Worm (Caenorhabditis elegans) whole organism, late embryonic: ENCODE data around the gene D1014.6.

ENCODE experiments used
- C08G9.2 ChIP-seq: sonication (generic microtip); optimal IDR thresholded peaks from 2 replicates; lab custom pipeline; 2016; ENCODE audit warnings: mild to moderate bottlenecking, missing genetic modification characterization, moderate library complexity, missing compliant biosample characterization
- C38D4.7 ChIP-seq: fragments of 200-800 bp; sonication (Bioruptor generic); optimal IDR thresholded peaks from 2 replicates; lab custom pipeline; 2018; ENCODE audit warnings: mild to moderate bottlenecking, missing genetic modification characterization, moderate library complexity, missing compliant biosample characterization
- K09A11.1 ChIP-seq: sonication (generic microtip); optimal IDR thresholded peaks from 2 replicates; lab custom pipeline; 2017; ENCODE audit warnings: antibody characterized with exemption, mild to moderate bottlenecking, missing genetic modification characterization, missing compliant biosample characterization; ENCODE audit not compliant: insufficient read depth
- T23F11.4 ChIP-seq: fragments of 200-800 bp; sonication (Bioruptor generic); optimal IDR thresholded peaks from 2 replicates; lab custom pipeline; 2018; ENCODE audit warnings: mild to moderate bottlenecking, missing genetic modification characterization, missing compliant biosample characterization
- Y22D7AL.16 ChIP-seq: sonication (generic microtip); optimal IDR thresholded peaks from 2 replicates; lab custom pipeline; 2016; ENCODE audit warnings: missing genetic modification characterization, missing compliant biosample characterization
- ama-1 ChIP-seq: fragments of 150-350 bp; optimal IDR thresholded peaks from 2 replicates; lab custom pipeline; 2014
- ceh-14 ChIP-seq: sonication (generic microtip); optimal IDR thresholded peaks from 2 replicates; lab custom pipeline; 2016; ENCODE audit warnings: missing genotype, missing genetic modification characterization, missing compliant biosample characterization
- ceh-18 ChIP-seq: sonication (generic microtip); optimal IDR thresholded peaks from 2 replicates; lab custom pipeline; 2016; ENCODE audit warnings: missing genetic modification characterization, missing compliant biosample characterization
- ceh-19 ChIP-seq: fragments of 200-800 bp; sonication (Bioruptor generic); optimal IDR thresholded peaks from 2 replicates; lab custom pipeline; 2018; ENCODE audit warnings: mild to moderate bottlenecking, missing genetic modification characterization, missing compliant biosample characterization
- ceh-2 ChIP-seq: sonication (generic microtip); optimal IDR thresholded peaks from 2 replicates; lab custom pipeline; 2016; ENCODE audit warnings: missing genotype, missing genetic modification characterization, missing compliant biosample characterization
- ceh-22 ChIP-seq: sonication (generic microtip); optimal IDR thresholded peaks from 2 replicates; lab custom pipeline; 2017; ENCODE audit warnings: missing biosample characterization, missing genetic modification characterization
- ceh-24 ChIP-seq: sonication (generic microtip); optimal IDR thresholded peaks from 2 replicates; lab custom pipeline; 2016; ENCODE audit warnings: mild to moderate bottlenecking, missing genetic modification characterization, missing compliant biosample characterization
- ceh-31 ChIP-seq: sonication (generic microtip); optimal IDR thresholded peaks from 2 replicates; lab custom pipeline; 2016; ENCODE audit warnings: missing genetic modification characterization, missing compliant biosample characterization
- ceh-45 ChIP-seq: fragments of 200-800 bp; sonication (Bioruptor generic); IDR thresholded peaks from 2 replicates; pipeline ENCODE4 v1.3.6; 2022; ENCODE audit warnings: missing genetic modification reagents, missing genetic modification characterization, missing compliant biosample characterization
- ceh-48 ChIP-seq: sonication (generic microtip); optimal IDR thresholded peaks from 2 replicates; lab custom pipeline; 2016; ENCODE audit warnings: missing genetic modification characterization, inconsistent platforms, missing compliant biosample characterization
- che-1 ChIP-seq: sonication (generic microtip); optimal IDR thresholded peaks from 2 replicates; lab custom pipeline; 2016; ENCODE audit warnings: mild to moderate bottlenecking, missing genetic modification characterization, missing compliant biosample characterization
- dve-1 ChIP-seq: sonication (generic microtip); optimal IDR thresholded peaks from 2 replicates; lab custom pipeline; 2017; ENCODE audit warnings: antibody characterized with exemption, mild to moderate bottlenecking, missing genetic modification characterization, missing compliant biosample characterization
- elt-4 ChIP-seq: sonication (generic microtip); optimal IDR thresholded peaks from 2 replicates; lab custom pipeline; 2016; ENCODE audit warnings: missing genetic modification characterization, missing compliant biosample characterization
- ets-4 ChIP-seq: sonication (generic microtip); optimal IDR thresholded peaks from 2 replicates; lab custom pipeline; 2016; ENCODE audit warnings: missing genetic modification characterization, missing compliant biosample characterization
- hlh-30 ChIP-seq: sonication (generic microtip); optimal IDR thresholded peaks from 2 replicates; lab custom pipeline; 2017; ENCODE audit warnings: antibody characterized with exemption, missing genetic modification characterization, missing compliant biosample characterization; ENCODE audit not compliant: insufficient read depth
- hlh-8 ChIP-seq: sonication (generic microtip); optimal IDR thresholded peaks from 2 replicates; lab custom pipeline; 2016; ENCODE audit warnings: missing genotype, missing genetic modification characterization, missing compliant biosample characterization
- lim-6 ChIP-seq: sonication (generic microtip); optimal IDR thresholded peaks from 2 replicates; lab custom pipeline; 2016; ENCODE audit warnings: missing genetic modification characterization, missing compliant biosample characterization
- lin-11 ChIP-seq: fragments of 200-800 bp; sonication (Bioruptor generic); optimal IDR thresholded peaks from 2 replicates; lab custom pipeline; 2018; ENCODE audit warnings: mild to moderate bottlenecking, missing genetic modification characterization, missing compliant biosample characterization
- madf-2 ChIP-seq: sonication (generic microtip); optimal IDR thresholded peaks from 2 replicates; lab custom pipeline; 2017; ENCODE audit warnings: missing genetic modification characterization, missing compliant biosample characterization
- mec-3 ChIP-seq: sonication (generic microtip); optimal IDR thresholded peaks from 2 replicates; lab custom pipeline; 2016; ENCODE audit warnings: borderline replicate concordance, missing genetic modification characterization, missing compliant biosample characterization
- nfya-1 ChIP-seq: sonication (generic microtip); optimal IDR thresholded peaks from 2 replicates; lab custom pipeline; 2017; ENCODE audit warnings: missing genetic modification characterization, mild to moderate bottlenecking, missing compliant biosample characterization, antibody characterized with exemption, moderate library complexity
- nhr-11 ChIP-seq: fragments of 150-350 bp; optimal IDR thresholded peaks from 2 replicates; lab custom pipeline; 2014; ENCODE audit warnings: missing biosample characterization, missing genetic modification characterization
- npax-4 ChIP-seq: sonication (generic microtip); optimal IDR thresholded peaks from 2 replicates; lab custom pipeline; 2016; ENCODE audit warnings: missing genetic modification characterization, missing compliant biosample characterization
- odd-2 ChIP-seq: sonication (generic microtip); optimal IDR thresholded peaks from 2 replicates; lab custom pipeline; 2017; ENCODE audit warnings: antibody characterized with exemption, mild to moderate bottlenecking, missing genetic modification characterization, missing compliant biosample characterization
- pax-1 ChIP-seq: fragments of 150-350 bp; optimal IDR thresholded peaks from 2 replicates; lab custom pipeline; 2014; ENCODE audit warnings: missing biosample characterization, missing genetic modification characterization
- pha-4 ChIP-seq: fragments of 150-350 bp; optimal IDR thresholded peaks from 2 replicates; lab custom pipeline; 2018; ENCODE audit warnings: missing biosample characterization, missing genetic modification reagents, missing genetic modification characterization
- pqm-1 ChIP-seq: sonication (generic microtip); optimal IDR thresholded peaks from 2 replicates; lab custom pipeline; 2016; ENCODE audit warnings: missing genetic modification characterization, missing compliant biosample characterization
- ref-2 ChIP-seq: sonication (generic microtip); optimal IDR thresholded peaks from 2 replicates; lab custom pipeline; 2016; ENCODE audit warnings: missing genetic modification characterization, missing compliant biosample characterization
- rnt-1 ChIP-seq: sonication (generic microtip); optimal IDR thresholded peaks from 2 replicates; lab custom pipeline; 2016; ENCODE audit warnings: missing genetic modification characterization, missing compliant biosample characterization
- tbx-7 ChIP-seq: sonication (generic microtip); optimal IDR thresholded peaks from 2 replicates; lab custom pipeline; 2016; ENCODE audit warnings: missing genotype, missing genetic modification characterization, missing compliant biosample characterization
- ttx-3 ChIP-seq: sonication (generic microtip); optimal IDR thresholded peaks from 2 replicates; lab custom pipeline; 2016; ENCODE audit warnings: missing genetic modification reagents, missing genetic modification characterization, missing compliant biosample characterization
- unc-3 ChIP-seq, 2 experiments: fragments of 200-800 bp in 1 of 2; sonication (Bioruptor generic) in 1 of 2; sonication (generic microtip) in 1 of 2; conservative IDR thresholded peaks in 1 of 2; optimal IDR thresholded peaks in 1 of 2; 2 replicates each; pipeline versions ENCODE4 v1.3.6 to Lab custom; 2016 to 2022; ENCODE audit warnings: missing compliant biosample characterization in 2 of 2, missing genetic modification characterization in 2 of 2, missing genetic modification reagents in 1 of 2
- unc-42 ChIP-seq: sonication (generic microtip); optimal IDR thresholded peaks from 2 replicates; lab custom pipeline; 2016; ENCODE audit warnings: missing genotype, missing genetic modification characterization, missing compliant biosample characterization
- zip-5 ChIP-seq: sonication (generic microtip); optimal IDR thresholded peaks from 2 replicates; lab custom pipeline; 2016; ENCODE audit warnings: missing genetic modification characterization, missing compliant biosample characterization

Gene D1014.6

DNA sequence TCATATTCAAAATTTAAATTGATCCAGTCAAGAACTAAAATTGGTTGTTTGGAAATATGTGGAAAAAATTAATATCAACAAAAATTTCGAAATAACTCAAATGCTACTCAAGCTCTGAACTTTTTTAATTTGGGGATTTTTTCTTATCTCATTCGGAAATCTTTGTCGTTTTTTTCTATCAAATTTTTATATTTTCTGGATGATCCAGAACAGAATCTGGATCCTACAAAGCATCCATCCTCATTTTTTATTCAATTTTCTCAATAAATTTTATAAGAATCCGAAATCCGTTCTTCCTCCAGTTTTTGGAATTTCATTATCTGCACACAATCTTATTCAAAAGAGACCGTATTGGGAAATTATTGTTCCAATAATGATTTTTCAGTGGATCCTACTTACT, at the start of gene D1014.6:
TSS of gene D1014.6 (plus strand) at position 301 of the 400 bp plus-strand sequence.
- TF ChIP-seq ceh-45 (GFP tag; lab: Robert Waterston, UW): no peak
- no peak for TF ChIP-seq unc-42 (tag; lab: Kevin White, UChicago)
- TF ChIP-seq nhr-11: no peak
- no peak for TF ChIP-seq ceh-14 (tag; lab: Kevin White, UChicago)
- TF ChIP-seq ttx-3 (tag; lab: Kevin White, UChicago): no peak
- no peak for TF ChIP-seq T23F11.4 (GFP tag; lab: Kevin White, UChicago)
- TF ChIP-seq unc-3 (GFP tag; conservative IDR thresholded peaks at IDR 0.05; lab: Robert Waterston, UW): no peak
- no peak for TF ChIP-seq unc-3 (tag; optimal IDR thresholded peaks at IDR 0.05; lab: Kevin White, UChicago)
- TF ChIP-seq ets-4 (tag; lab: Kevin White, UChicago): no peak
- TF ChIP-seq nfya-1 (tag; lab: Kevin White, UChicago): no peak
- no peak for TF ChIP-seq hlh-8 (tag; lab: Kevin White, UChicago)
- no peak for TF ChIP-seq K09A11.1
- no peak for TF ChIP-seq zip-5 (tag; lab: Kevin White, UChicago)

DNA sequence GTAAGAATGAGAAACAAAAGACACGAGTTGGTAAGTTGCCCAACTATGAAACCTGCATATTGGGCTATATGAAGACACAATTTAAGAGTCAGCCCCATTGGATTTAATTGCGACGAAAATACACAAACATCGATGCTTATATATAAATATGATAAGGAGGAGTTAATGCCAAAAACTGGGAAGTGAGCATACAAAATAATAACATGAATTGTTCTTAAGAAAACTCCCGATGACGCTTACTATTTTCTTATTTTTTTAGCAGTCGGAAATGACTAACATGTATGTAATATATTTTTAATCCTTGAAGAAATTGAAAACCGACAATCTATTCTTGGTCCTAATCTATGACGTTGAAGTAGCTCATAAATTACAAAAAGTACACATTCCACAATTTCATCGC, 48.9 kb upstream of the D1014.6 start, which contains the start of gene str-144:
TSS of gene str-144 (minus strand) at position 101 of the 400 bp plus-strand sequence.
- TF ChIP-seq ceh-24 (tag; lab: Kevin White, UChicago): no peak

DNA sequence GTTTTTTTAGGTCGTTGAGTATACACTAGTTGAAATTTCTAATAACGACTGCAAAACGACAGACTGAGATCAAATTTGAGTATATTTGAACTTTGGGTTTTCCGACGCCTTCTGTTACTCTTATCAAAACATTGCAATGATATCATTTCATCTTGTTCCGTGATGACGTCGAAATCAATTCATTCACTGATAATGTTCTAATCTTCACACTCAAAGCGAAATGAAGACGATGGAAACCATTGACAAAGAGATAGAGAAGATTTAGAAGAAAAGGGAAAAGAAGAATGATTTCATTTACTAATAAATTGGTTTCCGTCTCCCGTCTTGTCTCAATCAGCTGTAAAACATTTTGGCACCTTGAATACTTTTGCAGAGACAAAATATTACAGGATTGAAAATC, 47.8 kb upstream of the D1014.6 start:
- TF ChIP-seq madf-2 (no peak), ceh-45 (GFP tag; lab: Robert Waterston, UW) (no peak), npax-4 (tag; lab: Kevin White, UChicago) (no peak), hlh-30 (tag; lab: Kevin White, UChicago) (no peak), pha-4 (tag; lab: Kevin White, UChicago) (no peak), mec-3 (no peak), lin-11 (tag; lab: Kevin White, UChicago) (no peak), pqm-1 (tag; lab: Kevin White, UChicago) (no peak), rnt-1 (tag; lab: Kevin White, UChicago) (no peak), ceh-2 (tag; lab: Kevin White, UChicago) (no peak)

DNA sequence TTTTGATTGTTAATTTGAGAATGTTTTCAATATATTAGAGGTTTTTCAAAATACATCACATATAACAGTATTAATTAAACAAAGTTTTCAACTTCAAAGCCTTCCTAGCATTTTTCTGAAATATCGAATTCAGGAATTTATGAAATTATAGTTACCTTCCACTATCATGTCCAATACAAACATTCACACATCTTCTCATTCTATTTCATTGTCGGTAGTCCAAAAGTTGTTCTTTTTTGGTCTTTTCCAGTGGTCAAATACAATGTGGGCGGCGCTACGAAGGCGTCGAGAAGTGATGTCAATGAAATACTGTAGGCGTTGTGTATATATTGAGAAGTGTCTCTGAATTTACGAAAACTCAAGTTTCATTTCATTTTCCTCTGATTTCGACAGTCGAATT, 45.3 kb upstream of the D1014.6 start, which contains the start of gene catp-3:
TSS of gene catp-3 (plus strand) at position 301 of the 400 bp plus-strand sequence.
- no peak for TF ChIP-seq npax-4 (tag; lab: Kevin White, UChicago)
- no peak for TF ChIP-seq K09A11.1

DNA sequence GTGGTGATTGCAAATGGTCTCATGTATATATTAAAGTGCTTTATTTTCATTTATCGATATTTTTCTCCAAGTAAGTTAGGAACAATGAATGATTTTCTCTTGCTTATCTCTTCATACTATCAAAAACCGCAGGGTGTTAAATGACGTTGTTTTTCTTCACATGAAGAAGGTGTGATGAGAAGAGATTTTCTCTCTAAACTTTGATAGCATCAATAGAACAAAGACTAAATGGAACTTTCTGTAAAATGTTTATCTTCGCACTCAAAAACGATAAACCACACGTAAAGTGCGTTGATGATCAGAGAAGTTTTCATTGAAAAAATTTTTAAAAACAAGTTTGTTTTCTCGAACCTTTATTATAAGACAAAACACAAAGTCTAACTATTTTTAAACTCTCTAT, 41.2 kb upstream of the D1014.6 start:
- TF ChIP-seq ceh-14 (tag; lab: Kevin White, UChicago): no peak
- TF ChIP-seq odd-2: no peak
- no peak for TF ChIP-seq C08G9.2 (tag; lab: Kevin White, UChicago)
- TF ChIP-seq lim-6: no peak
- TF ChIP-seq elt-4 (tag; lab: Kevin White, UChicago): no peak
- TF ChIP-seq dve-1: no peak
- no peak for TF ChIP-seq ceh-19 (GFP tag; lab: Kevin White, UChicago)

DNA sequence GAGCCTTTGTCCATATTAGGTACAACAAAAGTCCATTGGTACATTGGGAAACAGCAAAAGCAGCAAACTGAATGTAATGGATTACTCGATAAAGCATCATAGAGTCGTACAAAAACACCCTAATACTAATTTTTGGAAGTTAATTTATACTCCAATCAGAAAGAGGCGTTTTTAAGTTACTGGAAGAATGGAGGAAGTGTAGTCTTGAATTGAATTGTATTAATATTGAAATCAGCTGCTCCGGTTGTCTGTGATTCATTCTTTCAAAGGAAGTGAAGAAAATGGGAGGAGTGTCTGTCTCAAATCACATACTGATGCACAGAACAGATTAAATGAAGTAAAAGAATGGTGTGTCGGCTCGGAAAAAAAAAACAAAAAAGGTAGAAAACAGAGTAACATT, 39.4 kb upstream of the D1014.6 start, which contains the start of gene str-131:
TSS of gene str-131 (minus strand) at position 101 of the 400 bp plus-strand sequence.
- TF ChIP-seq pha-4 (tag; lab: Kevin White, UChicago): no peak
- no peak for TF ChIP-seq odd-2
- TF ChIP-seq ceh-22 (tag; lab: Kevin White, UChicago): no peak
- TF ChIP-seq rnt-1 (tag; lab: Kevin White, UChicago): no peak
- TF ChIP-seq hlh-8 (tag; lab: Kevin White, UChicago): no peak
- TF ChIP-seq ceh-14 (tag; lab: Kevin White, UChicago): no peak
- no peak for TF ChIP-seq C38D4.7 (GFP tag; lab: Kevin White, UChicago)
- TF ChIP-seq nfya-1 (tag; lab: Kevin White, UChicago): no peak
- TF ChIP-seq Y22D7AL.16 (tag; lab: Kevin White, UChicago): no peak
- no peak for TF ChIP-seq ama-1
- TF ChIP-seq che-1 (tag; lab: Kevin White, UChicago): no peak
- TF ChIP-seq pax-1: no peak
- TF ChIP-seq ceh-18: no peak
- no peak for TF ChIP-seq ref-2 (tag; lab: Kevin White, UChicago)
- no peak for TF ChIP-seq ceh-48 (tag; lab: Kevin White, UChicago)
- no peak for TF ChIP-seq ceh-31 (tag; lab: Kevin White, UChicago)
- no peak for TF ChIP-seq tbx-7
- TF ChIP-seq dve-1: no peak
- TF ChIP-seq ttx-3 (tag; lab: Kevin White, UChicago): no peak
- TF ChIP-seq ets-4 (tag; lab: Kevin White, UChicago): no peak
